Fruit fly (Drosophila melanogaster) whole organism, embryonic: ENCODE data around the gene Ugt316A1.

Experiments
- Blimp-1 ChIP-seq: fragments of 200-800 bp; sonication (Bioruptor generic); optimal IDR thresholded peaks from 3 replicates; lab custom pipeline; 2018; ENCODE audit warnings: missing biosample characterization, missing genetic modification characterization, mild to moderate bottlenecking, moderate library complexity, missing genetic modification reagents
- CG3065 ChIP-seq: fragments of 200-800 bp; sonication (Bioruptor generic); optimal IDR thresholded peaks from 2 replicates; lab custom pipeline; 2016; ENCODE audit warnings: missing biosample characterization, missing genetic modification characterization
- CG4820 ChIP-seq: fragments of 200-800 bp; sonication (Bioruptor generic); optimal IDR thresholded peaks from 3 replicates; lab custom pipeline; 2016; ENCODE audit warnings: missing biosample characterization, missing genetic modification characterization
- CG9609 ChIP-seq: fragments of 200-800 bp; sonication (Bioruptor generic); optimal IDR thresholded peaks from 3 replicates; lab custom pipeline; 2016; ENCODE audit warnings: missing biosample characterization, missing genetic modification characterization
- cg ChIP-seq: fragments of 200-800 bp; sonication (Bioruptor generic); optimal IDR thresholded peaks from 3 replicates; lab custom pipeline; 2019; ENCODE audit warnings: missing biosample characterization, mild to moderate bottlenecking, missing genetic modification characterization, moderate library complexity
- insv ChIP-seq, 2 experiments: fragments of 200-800 bp; sonication (Bioruptor generic); optimal IDR thresholded peaks; 3 replicates each; lab custom pipeline; 2016 to 2018; ENCODE audit warnings: missing biosample characterization in 2 of 2, missing genetic modification characterization in 2 of 2
- pum ChIP-seq: fragments of 200-800 bp; sonication (Bioruptor generic); optimal IDR thresholded peaks from 2 replicates; lab custom pipeline; 2016; ENCODE audit warnings: missing biosample characterization, missing genetic modification characterization
- ro ChIP-seq: fragments of 200-800 bp; sonication (Bioruptor generic); IDR thresholded peaks from 2 replicates; pipeline ENCODE4 v1.3.6; 2022; ENCODE audit warnings: missing biosample characterization, missing genetic modification characterization
- row ChIP-seq: fragments of 200-800 bp; sonication (Bioruptor generic); IDR thresholded peaks from 3 replicates; pipeline ENCODE4 v1.3.6; 2022; ENCODE audit warnings: missing biosample characterization, missing genetic modification characterization

DNA sequence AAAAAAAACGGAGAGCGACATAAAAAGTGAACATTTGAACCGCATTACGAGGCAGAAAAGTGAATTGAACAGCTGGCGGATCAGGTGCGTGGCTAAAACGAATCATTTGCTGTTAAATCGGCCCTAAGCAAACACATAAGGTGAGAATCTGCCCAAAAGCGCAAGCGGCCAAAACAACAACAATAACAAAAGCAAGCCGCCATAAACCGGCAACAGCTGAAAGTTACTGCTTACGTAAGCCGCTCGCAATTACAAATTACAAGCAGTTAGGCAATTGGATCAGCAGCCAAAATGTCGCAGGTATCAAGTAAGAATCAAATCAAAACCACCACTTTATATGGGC lies 765 bp upstream of the Ugt316A1 start:
- no peak for TF ChIP-seq CG4820 (GFP tag; lab: Kevin White, UChicago)
- TF ChIP-seq Blimp-1 (GFP tag; lab: Kevin White, UChicago): no peak
- no peak for TF ChIP-seq ro (GFP tag; lab: Robert Waterston, UW)
- no peak for TF ChIP-seq CG3065
- no peak for TF ChIP-seq row
- no peak for TF ChIP-seq cg (GFP tag; lab: Kevin White, UChicago)
- peak in 1 of 2 experiments; percentile 75 for TF ChIP-seq insv (GFP tag; optimal IDR thresholded peaks at IDR 0.05; lab: Kevin White, UChicago)
- TF ChIP-seq pum (GFP tag; lab: Kevin White, UChicago): no peak
- TF ChIP-seq CG9609 (GFP tag; lab: Kevin White, UChicago): no peak
